Fruit fly (Drosophila melanogaster) S2 (cell line): ENCODE measurements around the gene mRpL55.

ENCODE experiments used
- CG8478 ChIP-seq: fragments of >200 bp; optimal IDR thresholded peaks from 2 replicates; lab custom pipeline; 2018
- CTCF ChIP-seq, 2 experiments: fragments of >200 bp; optimal IDR thresholded peaks; 2 replicates each; lab custom pipeline; 2018

DNA sequence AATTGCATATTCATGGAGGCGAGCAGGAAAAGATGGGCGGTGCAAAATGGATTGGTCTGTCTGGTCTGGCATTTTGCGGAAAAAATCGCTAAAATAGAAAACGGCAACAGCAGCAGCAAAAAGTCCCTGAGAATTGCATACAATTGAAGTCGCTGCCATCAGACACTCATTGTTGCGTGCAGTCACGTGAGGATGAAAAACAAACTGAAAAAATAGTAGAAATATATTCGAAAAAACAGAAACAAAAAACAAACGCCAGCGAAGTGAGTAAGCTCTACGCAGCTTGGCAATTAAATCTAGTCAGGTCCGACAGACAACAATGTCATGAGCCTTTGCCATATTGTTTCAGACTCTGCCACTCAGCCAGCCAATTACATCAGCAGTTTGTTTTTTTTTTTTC is 35.4 kb downstream of the mRpL55 start:
- TF ChIP-seq CG8478 (lab: Kevin White, UChicago) (no peak), CTCF (optimal IDR thresholded peaks at IDR 0.05; lab: Kevin White, UChicago) (no peak)
